Worm (Caenorhabditis elegans) whole organism, late embryonic: Measurements from ENCODE around the gene W09G12.7.

Experiments
- K09A11.1 ChIP-seq: sonication (generic microtip); optimal IDR thresholded peaks from 2 replicates; lab custom pipeline; 2017; ENCODE audit warnings: antibody characterized with exemption, mild to moderate bottlenecking, missing genetic modification characterization, missing compliant biosample characterization; ENCODE audit not compliant: insufficient read depth
- T23F11.4 ChIP-seq: fragments of 200-800 bp; sonication (Bioruptor generic); optimal IDR thresholded peaks from 2 replicates; lab custom pipeline; 2018; ENCODE audit warnings: mild to moderate bottlenecking, missing genetic modification characterization, missing compliant biosample characterization
- ama-1 ChIP-seq: fragments of 150-350 bp; optimal IDR thresholded peaks from 2 replicates; lab custom pipeline; 2014
- ceh-34 ChIP-seq: sonication (generic microtip); optimal IDR thresholded peaks from 2 replicates; lab custom pipeline; 2016; ENCODE audit warnings: mild to moderate bottlenecking, missing genetic modification characterization, missing compliant biosample characterization
- ceh-45 ChIP-seq: fragments of 200-800 bp; sonication (Bioruptor generic); IDR thresholded peaks from 2 replicates; pipeline ENCODE4 v1.3.6; 2022; ENCODE audit warnings: missing genetic modification reagents, missing genetic modification characterization, missing compliant biosample characterization
- ceh-48 ChIP-seq: sonication (generic microtip); optimal IDR thresholded peaks from 2 replicates; lab custom pipeline; 2016; ENCODE audit warnings: missing genetic modification characterization, inconsistent platforms, missing compliant biosample characterization
- ceh-9 ChIP-seq: sonication (generic microtip); optimal IDR thresholded peaks from 2 replicates; lab custom pipeline; 2016; ENCODE audit warnings: mild to moderate bottlenecking, missing genetic modification characterization, inconsistent platforms, missing compliant biosample characterization
- che-1 ChIP-seq: sonication (generic microtip); optimal IDR thresholded peaks from 2 replicates; lab custom pipeline; 2016; ENCODE audit warnings: mild to moderate bottlenecking, missing genetic modification characterization, missing compliant biosample characterization
- elt-4 ChIP-seq: sonication (generic microtip); optimal IDR thresholded peaks from 2 replicates; lab custom pipeline; 2016; ENCODE audit warnings: missing genetic modification characterization, missing compliant biosample characterization
- fax-1 ChIP-seq: sonication (generic microtip); optimal IDR thresholded peaks from 2 replicates; lab custom pipeline; 2016; ENCODE audit warnings: missing genotype, missing genetic modification characterization, missing compliant biosample characterization
- fkh-6 ChIP-seq: sonication (generic microtip); optimal IDR thresholded peaks from 2 replicates; lab custom pipeline; 2016; ENCODE audit warnings: missing genetic modification characterization, missing compliant biosample characterization
- gmeb-2 ChIP-seq: sonication (generic microtip); optimal IDR thresholded peaks from 2 replicates; lab custom pipeline; 2016; ENCODE audit warnings: missing genetic modification characterization, inconsistent platforms, missing compliant biosample characterization
- hlh-13 ChIP-seq: fragments of 200-800 bp; sonication (Bioruptor generic); optimal IDR thresholded peaks from 2 replicates; lab custom pipeline; 2018; ENCODE audit warnings: mild to moderate bottlenecking, missing genetic modification characterization, missing compliant biosample characterization
- hlh-30 ChIP-seq: sonication (generic microtip); optimal IDR thresholded peaks from 2 replicates; lab custom pipeline; 2017; ENCODE audit warnings: antibody characterized with exemption, missing genetic modification characterization, missing compliant biosample characterization; ENCODE audit not compliant: insufficient read depth
- lim-6 ChIP-seq: sonication (generic microtip); optimal IDR thresholded peaks from 2 replicates; lab custom pipeline; 2016; ENCODE audit warnings: missing genetic modification characterization, missing compliant biosample characterization
- madf-2 ChIP-seq: sonication (generic microtip); optimal IDR thresholded peaks from 2 replicates; lab custom pipeline; 2017; ENCODE audit warnings: missing genetic modification characterization, missing compliant biosample characterization
- mec-3 ChIP-seq: sonication (generic microtip); optimal IDR thresholded peaks from 2 replicates; lab custom pipeline; 2016; ENCODE audit warnings: borderline replicate concordance, missing genetic modification characterization, missing compliant biosample characterization
- nfya-1 ChIP-seq: sonication (generic microtip); optimal IDR thresholded peaks from 2 replicates; lab custom pipeline; 2017; ENCODE audit warnings: missing genetic modification characterization, mild to moderate bottlenecking, missing compliant biosample characterization, antibody characterized with exemption, moderate library complexity
- nhr-11 ChIP-seq: fragments of 150-350 bp; optimal IDR thresholded peaks from 2 replicates; lab custom pipeline; 2014; ENCODE audit warnings: missing biosample characterization, missing genetic modification characterization
- nhr-232 ChIP-seq: sonication (generic microtip); optimal IDR thresholded peaks from 2 replicates; lab custom pipeline; 2016; ENCODE audit warnings: missing genetic modification characterization, missing compliant biosample characterization
- npax-4 ChIP-seq: sonication (generic microtip); optimal IDR thresholded peaks from 2 replicates; lab custom pipeline; 2016; ENCODE audit warnings: missing genetic modification characterization, missing compliant biosample characterization
- pat-9 ChIP-seq: fragments of 200-800 bp; sonication (Bioruptor generic); optimal IDR thresholded peaks from 2 replicates; lab custom pipeline; 2018; ENCODE audit warnings: mild to moderate bottlenecking, missing genetic modification characterization, moderate library complexity, missing compliant biosample characterization
- pha-4 ChIP-seq: fragments of 150-350 bp; optimal IDR thresholded peaks from 2 replicates; lab custom pipeline; 2018; ENCODE audit warnings: missing biosample characterization, missing genetic modification reagents, missing genetic modification characterization
- pqm-1 ChIP-seq: sonication (generic microtip); optimal IDR thresholded peaks from 2 replicates; lab custom pipeline; 2016; ENCODE audit warnings: missing genetic modification characterization, missing compliant biosample characterization
- pros-1 ChIP-seq: fragments of 150-350 bp; optimal IDR thresholded peaks from 2 replicates; lab custom pipeline; 2014; ENCODE audit warnings: missing biosample characterization, missing genetic modification reagents, missing genetic modification characterization
- rnt-1 ChIP-seq: sonication (generic microtip); optimal IDR thresholded peaks from 2 replicates; lab custom pipeline; 2016; ENCODE audit warnings: missing genetic modification characterization, missing compliant biosample characterization
- sox-2 ChIP-seq: fragments of 200-800 bp; sonication (Bioruptor generic); IDR thresholded peaks from 2 replicates; pipeline ENCODE4 v1.3.6; 2022; ENCODE audit warnings: missing genetic modification reagents, missing genetic modification characterization, missing compliant biosample characterization
- tbx-7 ChIP-seq: sonication (generic microtip); optimal IDR thresholded peaks from 2 replicates; lab custom pipeline; 2016; ENCODE audit warnings: missing genotype, missing genetic modification characterization, missing compliant biosample characterization
- unc-42 ChIP-seq: sonication (generic microtip); optimal IDR thresholded peaks from 2 replicates; lab custom pipeline; 2016; ENCODE audit warnings: missing genotype, missing genetic modification characterization, missing compliant biosample characterization
- unc-55 ChIP-seq: sonication (generic microtip); optimal IDR thresholded peaks from 2 replicates; lab custom pipeline; 2017; ENCODE audit warnings: missing biosample characterization, missing genetic modification reagents, missing genetic modification characterization

Gene W09G12.7

DNA sequence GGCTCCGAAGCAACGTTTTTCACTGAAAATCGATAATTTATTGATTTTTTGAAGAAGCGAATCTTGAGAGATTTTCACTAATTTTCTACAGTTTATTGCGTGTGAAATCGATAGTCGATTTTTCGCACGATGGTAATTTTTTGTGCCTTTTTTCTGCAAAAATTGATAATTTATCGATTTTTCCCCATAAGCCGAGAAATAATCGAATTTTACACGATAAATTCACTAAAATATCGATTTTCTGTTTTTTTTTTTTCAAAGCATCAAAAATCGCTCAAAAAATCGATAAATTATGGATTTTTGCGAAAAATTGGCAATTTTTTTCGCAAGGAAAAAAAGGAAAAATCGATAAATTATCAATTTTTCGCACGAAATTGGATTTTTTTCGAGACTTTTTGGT lies 6.9 kb downstream of the W09G12.7 start:
- TF ChIP-seq tbx-7 = no peak
- TF ChIP-seq ceh-48 (tag; lab: Kevin White, UChicago) = peak; percentile 10
- TF ChIP-seq pha-4 = no peak
- TF ChIP-seq ceh-45 = no peak
- TF ChIP-seq K09A11.1 = no peak
- TF ChIP-seq sox-2 (GFP tag; lab: Robert Waterston, UW) = no peak
- TF ChIP-seq, all 69 proteins: peak for 1

DNA sequence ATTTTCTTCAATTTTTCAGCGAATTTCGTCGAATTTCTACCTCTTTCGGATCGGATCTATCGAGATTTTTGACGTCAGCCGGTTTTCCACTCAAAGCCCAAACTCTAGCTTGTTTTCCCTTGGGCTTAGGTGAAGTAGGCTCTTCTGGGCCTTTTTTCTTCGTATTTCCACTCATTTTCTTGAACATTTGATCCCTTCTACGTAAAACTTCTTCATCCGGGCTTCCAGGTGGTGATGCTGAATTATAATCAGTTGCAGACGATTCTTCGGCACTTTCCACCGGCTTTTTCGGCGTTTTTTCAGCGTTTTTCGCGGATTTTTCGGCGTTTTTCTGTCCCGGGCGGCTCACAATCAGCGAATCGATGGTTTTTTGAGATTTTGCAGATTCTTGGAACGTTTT lies 9.3 kb downstream of the W09G12.7 start:
- TF ChIP-seq ceh-9 = no peak

DNA sequence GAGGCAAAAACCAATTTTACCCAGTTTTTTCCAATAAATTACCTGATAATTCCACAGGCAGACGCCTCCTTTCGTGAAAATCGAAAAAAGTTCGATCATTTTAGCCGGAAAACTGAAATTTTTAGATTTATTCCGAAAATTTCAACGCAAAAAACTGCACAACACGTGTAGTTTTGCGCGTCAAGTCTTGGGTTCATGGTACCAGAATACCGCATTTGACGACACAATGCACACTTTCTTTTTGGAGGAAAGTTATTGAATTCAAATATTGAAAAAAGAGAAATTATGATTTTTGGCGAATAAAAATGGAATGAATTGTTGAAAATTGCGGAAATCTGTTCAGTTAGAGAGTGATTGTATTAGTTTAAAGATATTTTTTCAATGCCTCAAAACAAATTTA lies 10.8 kb downstream of the W09G12.7 start, which contains the start of gene F38A1.8:
Gene F38A1.8 (minus strand): TSS at position 167 of the 400 bp plus-strand sequence.
- no peak for TF ChIP-seq unc-55 (GFP tag; lab: Kevin White, UChicago)
- TF ChIP-seq pros-1 (tag; lab: Kevin White, UChicago) = no peak
- TF ChIP-seq nfya-1 (tag; lab: Kevin White, UChicago) = peak; percentile 29
- peak; percentile 38 for TF ChIP-seq hlh-30
- no peak for TF ChIP-seq ceh-34

DNA sequence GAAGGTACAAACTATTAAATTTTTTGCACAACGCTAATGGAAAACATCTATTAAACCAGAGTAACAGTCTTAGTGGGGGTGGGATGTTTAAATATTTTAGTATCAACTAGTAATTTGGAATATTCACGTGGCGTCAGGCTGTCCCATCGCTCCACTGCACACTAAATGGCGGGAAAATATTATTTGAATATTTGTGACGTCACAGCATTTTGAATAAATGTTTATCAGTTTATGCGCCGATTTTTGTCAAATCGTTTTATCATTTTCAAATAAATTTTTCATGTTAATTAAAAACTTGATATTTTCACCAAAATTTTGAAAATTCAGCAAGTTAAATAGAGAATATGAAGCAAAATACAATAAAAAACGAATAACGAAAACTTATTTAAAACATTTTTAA lies 14.4 kb downstream of the W09G12.7 start, which contains the start of gene F38A1.15:
Gene F38A1.15 (minus strand): TSS at position 101 of the 400 bp plus-strand sequence.
- TF ChIP-seq nhr-11 (tag; lab: Kevin White, UChicago) (no peak), pqm-1 (tag; lab: Kevin White, UChicago) (no peak)

DNA sequence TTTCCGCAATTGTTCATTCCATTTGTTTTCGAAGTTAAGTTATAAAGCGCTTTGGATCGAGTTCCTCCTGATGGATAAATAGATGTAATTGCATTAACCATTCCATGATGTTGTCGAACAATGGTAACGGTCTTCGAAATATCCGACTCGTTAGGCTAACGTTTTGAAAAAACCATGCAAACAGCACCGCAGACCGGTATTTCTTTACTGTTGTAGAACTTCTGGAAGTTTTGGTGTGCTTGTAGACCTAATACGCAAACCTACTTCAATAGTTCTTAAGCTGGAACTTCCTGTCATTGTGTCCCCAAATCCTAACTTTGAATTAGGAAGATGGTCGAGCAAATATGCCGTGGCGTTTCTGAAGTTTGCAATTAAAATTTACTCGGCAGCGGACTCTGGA lies 16.4 kb downstream of the W09G12.7 start, which contains the start of gene F38A1.9:
Gene F38A1.9 (minus strand): TSS at position 101 of the 400 bp plus-strand sequence.
- TF ChIP-seq ama-1 (lab: Kevin White, UChicago) = no peak
- no peak for TF ChIP-seq elt-4
- no peak for TF ChIP-seq unc-42 (tag; lab: Kevin White, UChicago)
- TF ChIP-seq gmeb-2 = no peak
- TF ChIP-seq unc-55 (GFP tag; lab: Kevin White, UChicago) = no peak
- TF ChIP-seq mec-3 = no peak
- no peak for TF ChIP-seq K09A11.1
- no peak for TF ChIP-seq ceh-34
- no peak for TF ChIP-seq tbx-7
- no peak for TF ChIP-seq rnt-1 (tag; lab: Kevin White, UChicago)
- no peak for TF ChIP-seq hlh-13
- TF ChIP-seq madf-2 (tag; lab: Kevin White, UChicago) = no peak
- TF ChIP-seq pat-9 (tag; lab: Kevin White, UChicago) = no peak
- TF ChIP-seq fkh-6 (tag; lab: Kevin White, UChicago) = no peak
- no peak for TF ChIP-seq nhr-232

DNA sequence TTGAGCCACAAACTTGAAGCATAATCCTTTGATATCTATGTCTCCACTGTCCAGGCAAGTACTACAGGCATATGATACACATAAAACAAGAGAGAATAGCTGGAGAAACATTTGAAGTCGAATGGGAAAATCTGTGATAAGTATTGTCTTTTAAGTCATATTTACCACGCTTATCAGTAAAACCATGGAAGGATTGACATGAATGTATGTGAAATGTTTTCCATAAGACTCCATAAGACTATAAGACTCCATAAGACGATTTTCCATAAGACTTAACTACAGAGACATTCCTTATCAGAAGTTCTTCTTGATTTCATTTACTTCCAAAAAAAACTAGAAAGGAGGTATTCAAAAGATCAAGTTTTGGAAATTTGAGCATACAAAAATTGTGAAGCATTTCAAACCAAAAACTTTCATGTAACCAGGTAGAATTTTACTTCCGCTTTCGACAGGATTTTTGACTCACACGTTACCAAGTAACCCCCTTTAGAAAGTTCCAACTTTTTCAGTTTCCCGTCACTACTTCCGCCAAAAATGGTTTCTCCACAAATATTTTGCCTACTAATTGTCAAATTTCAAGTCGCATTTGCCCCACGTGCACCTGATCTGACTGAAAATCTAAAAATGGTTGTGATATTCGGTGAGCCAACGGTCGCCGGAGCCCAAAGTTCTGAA lies 18.0 kb downstream of the W09G12.7 start, which contains the start of the genes clec-165 and F38A1.11:
Gene clec-165 (minus strand): TSS at position 125 of the 675 bp plus-strand sequence.
Gene F38A1.11 (plus strand): TSS at position 625 of the 675 bp plus-strand sequence.
- no peak for TF ChIP-seq pros-1 (tag; lab: Kevin White, UChicago)
- TF ChIP-seq rnt-1 (tag; lab: Kevin White, UChicago) = no peak
- TF ChIP-seq ceh-48 (tag; lab: Kevin White, UChicago) = no peak
- TF ChIP-seq lim-6 (tag; lab: Kevin White, UChicago) = no peak
- TF ChIP-seq che-1 (tag; lab: Kevin White, UChicago) = no peak
- no peak for TF ChIP-seq madf-2 (tag; lab: Kevin White, UChicago)
- TF ChIP-seq fax-1 = no peak
- no peak for TF ChIP-seq T23F11.4 (GFP tag; lab: Kevin White, UChicago)
- TF ChIP-seq npax-4 = no peak
